Worm (Caenorhabditis elegans): ENCODE results near the gene malt-1.

DNA sequence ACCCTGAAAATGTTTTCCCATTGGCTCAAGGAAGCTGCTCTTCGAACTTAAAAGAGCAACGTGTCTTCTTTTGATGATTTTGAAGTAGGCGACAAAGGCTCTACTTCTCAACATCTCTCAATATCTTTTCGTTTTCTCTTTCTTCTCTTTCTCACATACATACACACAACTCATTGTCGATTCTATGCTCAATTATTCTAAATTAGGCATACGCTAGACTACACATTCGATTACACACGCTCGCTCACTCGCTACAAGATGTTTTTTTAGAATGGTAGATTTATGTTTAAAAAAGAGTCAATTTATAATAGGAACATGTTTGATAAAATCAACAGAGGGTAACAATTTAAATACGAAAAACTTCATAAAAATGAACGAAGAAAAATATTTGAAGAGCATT lies 9.6 kb downstream of the malt-1 start:
- TF ChIP-seq hmbx-1 (tag; optimal IDR thresholded peaks at IDR 0.05) = no peak
- no peak for TF ChIP-seq ama-1 (optimal IDR thresholded peaks at IDR 0.05)
- TF ChIP-seq hnd-1 (tag; optimal IDR thresholded peaks at IDR 0.05) = no peak
- no peak for TF ChIP-seq scrt-1 (GFP tag; IDR thresholded peaks at IDR 0.05)
- no peak for TF ChIP-seq tra-4 (tag; optimal IDR thresholded peaks at IDR 0.05)
- no peak for TF ChIP-seq B0310.2 (tag; optimal IDR thresholded peaks at IDR 0.05)
- no peak for TF ChIP-seq ceh-36 (tag; optimal IDR thresholded peaks at IDR 0.05)
- TF ChIP-seq sea-1 (GFP tag; conservative IDR thresholded peaks at IDR 0.05) = no peak
- TF ChIP-seq tbx-37 (GFP tag; conservative IDR thresholded peaks at IDR 0.05) = no peak
- no peak for TF ChIP-seq ceh-13 (GFP tag; optimal IDR thresholded peaks at IDR 0.05)
- TF ChIP-seq tbx-11 (GFP tag; IDR thresholded peaks at IDR 0.05) = no peak
- TF ChIP-seq aly-1 (tag; optimal IDR thresholded peaks at IDR 0.05) = no peak

Data from whole organism, early embryonic.